Worm (Caenorhabditis elegans) whole organism, L2 larva: ENCODE results near the gene R12G8.1.

Source experiments
- F13H6.1 ChIP-seq: sonication (generic microtip); optimal IDR thresholded peaks from 2 replicates; lab custom pipeline; 2016; ENCODE audit warnings: missing genetic modification characterization, missing compliant biosample characterization
- R02D3.7 ChIP-seq: fragments of 150-350 bp; optimal IDR thresholded peaks from 2 replicates; lab custom pipeline; 2014; ENCODE audit warnings: missing biosample characterization, missing genetic modification characterization
- Y55F3AM.14 ChIP-seq: fragments of 200-800 bp; sonication (Bioruptor generic); optimal IDR thresholded peaks from 2 replicates; lab custom pipeline; 2018; ENCODE audit warnings: mild to moderate bottlenecking, missing genetic modification characterization, missing compliant biosample characterization
- ZK546.5 ChIP-seq: sonication (generic microtip); optimal IDR thresholded peaks from 2 replicates; lab custom pipeline; 2017; ENCODE audit warnings: missing biosample characterization, missing genetic modification characterization
- alr-1 ChIP-seq: fragments of 150-350 bp; optimal IDR thresholded peaks from 2 replicates; lab custom pipeline; 2014; ENCODE audit warnings: missing biosample characterization, missing genetic modification characterization
- aly-2 ChIP-seq: fragments of 150-350 bp; optimal IDR thresholded peaks from 2 replicates; lab custom pipeline; 2014; ENCODE audit warnings: missing biosample characterization, missing genetic modification characterization
- blmp-1 ChIP-seq: sonication (generic microtip); optimal IDR thresholded peaks from 2 replicates; lab custom pipeline; 2017; ENCODE audit warnings: missing genetic modification characterization, mild to moderate bottlenecking, missing compliant biosample characterization, antibody characterized with exemption, moderate library complexity; ENCODE audit not compliant: insufficient read depth
- ceh-82 ChIP-seq: fragments of 150-350 bp; optimal IDR thresholded peaks from 2 replicates; lab custom pipeline; 2014; ENCODE audit warnings: missing biosample characterization, missing genetic modification characterization
- crh-2 ChIP-seq: sonication (generic microtip); optimal IDR thresholded peaks from 2 replicates; lab custom pipeline; 2017; ENCODE audit warnings: missing biosample characterization, missing genetic modification characterization
- dmd-4 ChIP-seq: sonication (generic microtip); optimal IDR thresholded peaks from 2 replicates; lab custom pipeline; 2017; ENCODE audit warnings: missing biosample characterization, missing genetic modification characterization
- egl-27 ChIP-seq: sonication (generic microtip); optimal IDR thresholded peaks from 3 replicates; lab custom pipeline; 2017; ENCODE audit warnings: missing biosample characterization, missing genetic modification reagents, missing genetic modification characterization
- fos-1 ChIP-seq: fragments of 150-350 bp; optimal IDR thresholded peaks from 2 replicates; lab custom pipeline; 2014; ENCODE audit warnings: missing biosample characterization, missing genetic modification characterization
- gmeb-1 ChIP-seq: fragments of 150-350 bp; optimal IDR thresholded peaks from 2 replicates; lab custom pipeline; 2014; ENCODE audit warnings: missing biosample characterization, missing genetic modification characterization
- lsy-2 ChIP-seq, 2 experiments: fragments of 150-350 bp in 1 of 2; sonication (generic microtip) in 1 of 2; optimal IDR thresholded peaks; 2 replicates each; lab custom pipeline; 2014 to 2017; ENCODE audit warnings: missing biosample characterization in 2 of 2, missing genetic modification characterization in 2 of 2
- mab-5 ChIP-seq: fragments of 150-350 bp; optimal IDR thresholded peaks from 2 replicates; lab custom pipeline; 2014; ENCODE audit warnings: missing biosample characterization, missing genetic modification characterization
- mbf-1 ChIP-seq: sonication (generic microtip); optimal IDR thresholded peaks from 2 replicates; lab custom pipeline; 2017; ENCODE audit warnings: missing biosample characterization, missing genetic modification characterization
- nhr-10 ChIP-seq: sonication (generic microtip); optimal IDR thresholded peaks from 2 replicates; lab custom pipeline; 2017; ENCODE audit warnings: missing biosample characterization, missing genetic modification characterization
- nhr-11 ChIP-seq: fragments of 150-350 bp; optimal IDR thresholded peaks from 2 replicates; lab custom pipeline; 2014; ENCODE audit warnings: missing biosample characterization, missing genetic modification characterization
- nhr-12 ChIP-seq: fragments of 150-350 bp; optimal IDR thresholded peaks from 2 replicates; lab custom pipeline; 2014; ENCODE audit warnings: missing biosample characterization, missing genetic modification characterization
- nhr-129 ChIP-seq: fragments of 150-350 bp; optimal IDR thresholded peaks from 2 replicates; lab custom pipeline; 2014; ENCODE audit warnings: missing biosample characterization, missing genetic modification characterization
- nhr-21 ChIP-seq: fragments of 150-350 bp; optimal IDR thresholded peaks from 2 replicates; lab custom pipeline; 2014; ENCODE audit warnings: missing biosample characterization, missing genetic modification characterization
- nhr-237 ChIP-seq: fragments of 150-350 bp; optimal IDR thresholded peaks from 2 replicates; lab custom pipeline; 2014; ENCODE audit warnings: missing biosample characterization, missing genetic modification characterization
- nhr-77 ChIP-seq: fragments of 150-350 bp; optimal IDR thresholded peaks from 2 replicates; lab custom pipeline; 2014; ENCODE audit warnings: missing biosample characterization, missing genetic modification characterization
- peb-1 ChIP-seq: fragments of 150-350 bp; optimal IDR thresholded peaks from 2 replicates; lab custom pipeline; 2014; ENCODE audit warnings: missing biosample characterization, missing genetic modification characterization
- skn-1 ChIP-seq: sonication (generic microtip); optimal IDR thresholded peaks from 2 replicates; lab custom pipeline; 2017; ENCODE audit warnings: missing biosample characterization, missing genetic modification characterization
- snpc-4 ChIP-seq: fragments of 150-350 bp; optimal IDR thresholded peaks from 2 replicates; lab custom pipeline; 2014; ENCODE audit warnings: missing biosample characterization, missing genetic modification characterization
- unc-55 ChIP-seq: fragments of 150-350 bp; sonication (generic microtip); optimal IDR thresholded peaks from 3 replicates; lab custom pipeline; 2014; ENCODE audit warnings: missing biosample characterization, missing genetic modification reagents, missing genetic modification characterization
- unc-62 ChIP-seq: fragments of 150-350 bp; optimal IDR thresholded peaks from 2 replicates; lab custom pipeline; 2014; ENCODE audit warnings: missing biosample characterization, missing genetic modification reagents, missing genetic modification characterization
- zag-1 ChIP-seq: fragments of 150-350 bp; optimal IDR thresholded peaks from 2 replicates; lab custom pipeline; 2014; ENCODE audit warnings: missing biosample characterization, missing genetic modification characterization
- ztf-1 ChIP-seq: fragments of 200-800 bp; sonication (Bioruptor generic); conservative IDR thresholded peaks from 2 replicates; pipeline ENCODE4 v1.3.6; 2022; ENCODE audit warnings: missing genetic modification characterization, missing compliant biosample characterization
- ztf-11 ChIP-seq: sonication (generic microtip); optimal IDR thresholded peaks from 2 replicates; lab custom pipeline; 2017; ENCODE audit warnings: missing biosample characterization, missing genetic modification characterization
- ztf-4 ChIP-seq: fragments of 150-350 bp; optimal IDR thresholded peaks from 2 replicates; lab custom pipeline; 2014; ENCODE audit warnings: missing biosample characterization, missing genetic modification characterization

R12G8.1 gene

ce11 chrV:17705814-17706213, 43.2 kb downstream of the R12G8.1 start, which contains the start of gene W06D12.6:
Gene W06D12.6, plus strand, starts transcription at chrV:17706114.
- TF ChIP-seq ztf-11 (tag; lab: Kevin White, UChicago) (no peak), Y55F3AM.14 (GFP tag; lab: Kevin White, UChicago) (no peak), nhr-237 (tag; lab: Kevin White, UChicago) (no peak), ceh-82 (tag; lab: Kevin White, UChicago) (no peak), lsy-2 (tag; optimal IDR thresholded peaks at IDR 0.05; lab: Kevin White, UChicago) (no peak), ztf-4 (tag; lab: Kevin White, UChicago) (no peak), nhr-12 (tag; lab: Kevin White, UChicago) (no peak)

- TF ChIP-seq nhr-10 (no peak), egl-27 (tag; lab: Kevin White, UChicago) (no peak), mab-5 (tag; lab: Kevin White, UChicago) (no peak), dmd-4 (no peak), R02D3.7 (tag; lab: Kevin White, UChicago) (no peak), fos-1 (tag; lab: Kevin White, UChicago) (no peak), nhr-21 (tag; lab: Kevin White, UChicago) (no peak), peb-1 (tag; lab: Kevin White, UChicago) (no peak), aly-2 (no peak), alr-1 (tag; lab: Kevin White, UChicago) (no peak), nhr-11 (tag; lab: Kevin White, UChicago) (no peak), ztf-1 (GFP tag; lab: Robert Waterston, UW) (no peak), ztf-11 (tag; lab: Kevin White, UChicago) (no peak), nhr-237 (tag; lab: Kevin White, UChicago) (no peak), ceh-82 (tag; lab: Kevin White, UChicago) (no peak), unc-62 (GFP tag; lab: Kevin White, UChicago) (no peak), skn-1 (tag; lab: Kevin White, UChicago) (no peak)
Observed at ce11 chrV:17700728-17701262, 48.2 kb downstream of the R12G8.1 start, which contains the start of the genes Y26G10.5 and srh-32. Gene Y26G10.5, minus strand, starts transcription at chrV:17700828. Gene srh-32, plus strand, starts transcription at chrV:17701212.

ce11 chrV:17699659-17700058, 49.4 kb downstream of the R12G8.1 start, which contains the start of gene Y26G10.6:
Gene Y26G10.6, plus strand, starts transcription at chrV:17699959.
- no peak for TF ChIP-seq F13H6.1 (tag; lab: Kevin White, UChicago)
- no peak for TF ChIP-seq zag-1 (tag; lab: Kevin White, UChicago)
- no peak for TF ChIP-seq nhr-129 (tag; lab: Kevin White, UChicago)
- no peak for TF ChIP-seq nhr-237 (tag; lab: Kevin White, UChicago)
- no peak for TF ChIP-seq crh-2 (tag; lab: Kevin White, UChicago)
- TF ChIP-seq ceh-82 (tag; lab: Kevin White, UChicago) = no peak
- TF ChIP-seq blmp-1 (tag; lab: Kevin White, UChicago) = no peak
- no peak for TF ChIP-seq snpc-4 (tag; lab: Kevin White, UChicago)

- TF ChIP-seq nhr-77 (tag; lab: Kevin White, UChicago) = no peak
- no peak for TF ChIP-seq ceh-82 (tag; lab: Kevin White, UChicago)
- TF ChIP-seq crh-2 (tag; lab: Kevin White, UChicago) = no peak
- no peak for TF ChIP-seq peb-1 (tag; lab: Kevin White, UChicago)
- no peak for TF ChIP-seq F13H6.1 (tag; lab: Kevin White, UChicago)
- no peak for TF ChIP-seq zag-1 (tag; lab: Kevin White, UChicago)
- no peak for TF ChIP-seq alr-1 (tag; lab: Kevin White, UChicago)
- no peak for TF ChIP-seq unc-55 (GFP tag; lab: Kevin White, UChicago)
- no peak for TF ChIP-seq ZK546.5 (tag; lab: Kevin White, UChicago)
- no peak for TF ChIP-seq ztf-4 (tag; lab: Kevin White, UChicago)
- no peak for TF ChIP-seq egl-27 (tag; lab: Kevin White, UChicago)
- no peak for TF ChIP-seq R02D3.7 (tag; lab: Kevin White, UChicago)
- no peak for TF ChIP-seq mbf-1 (tag; lab: Kevin White, UChicago)
- no peak for TF ChIP-seq fos-1 (tag; lab: Kevin White, UChicago)
- no peak for TF ChIP-seq skn-1 (tag; lab: Kevin White, UChicago)
- no peak for TF ChIP-seq gmeb-1
- no peak for TF ChIP-seq blmp-1 (tag; lab: Kevin White, UChicago)
Observed at ce11 chrV:17699097-17699496, 49.9 kb downstream of the R12G8.1 start, which contains the start of gene Y26G10.4. Gene Y26G10.4, minus strand, starts transcription at chrV:17699197.
